Worm (Caenorhabditis elegans): ENCODE measurements around the gene glb-3.

ce11 chrV:11177577-11177976 lies 43.2 kb downstream of the glb-3 start, which contains the start of gene gpa-1:
- no peak for TF ChIP-seq fos-1 (tag; optimal IDR thresholded peaks at IDR 0.05)
- no peak for TF ChIP-seq D1046.2 (GFP tag; IDR thresholded peaks at IDR 0.05)
- no peak for TF ChIP-seq cey-2 (tag; optimal IDR thresholded peaks at IDR 0.05; ENCODE audit: borderline replicate concordance, insufficient read depth)
- TF ChIP-seq ceh-62 (tag; optimal IDR thresholded peaks at IDR 0.05): no peak
- TF ChIP-seq T26A8.4 (GFP tag; IDR thresholded peaks at IDR 0.05): no peak

All from whole organism, L4 larva.